Worm (Caenorhabditis elegans) whole organism, mixed stage, embryonic: Measurements from ENCODE around the gene T26H5.11.

Source experiments
- elt-1 ChIP-seq: sonication (generic microtip); optimal IDR thresholded peaks from 2 replicates; lab custom pipeline; 2017; ENCODE audit warnings: missing genetic modification characterization, mild to moderate bottlenecking, missing compliant biosample characterization, antibody characterized with exemption, moderate library complexity, borderline replicate concordance; ENCODE audit not compliant: insufficient read depth
- elt-3 ChIP-seq: fragments of 150-350 bp; optimal IDR thresholded peaks from 2 replicates; lab custom pipeline; 2014; ENCODE audit warnings: missing biosample characterization, missing genetic modification characterization
- lin-13 ChIP-seq: fragments of 150-350 bp; optimal IDR thresholded peaks from 2 replicates; lab custom pipeline; 2014; ENCODE audit warnings: missing biosample characterization, missing genetic modification characterization
- lsy-2 ChIP-seq: fragments of 150-350 bp; optimal IDR thresholded peaks from 2 replicates; lab custom pipeline; 2014; ENCODE audit warnings: missing biosample characterization, missing genetic modification characterization
- nhr-12 ChIP-seq: fragments of 150-350 bp; optimal IDR thresholded peaks from 2 replicates; lab custom pipeline; 2014; ENCODE audit warnings: missing biosample characterization, missing genetic modification characterization
- nhr-28 ChIP-seq: fragments of 150-350 bp; optimal IDR thresholded peaks from 2 replicates; lab custom pipeline; 2014; ENCODE audit warnings: missing biosample characterization, missing genetic modification characterization
- nhr-76 ChIP-seq: sonication (generic microtip); optimal IDR thresholded peaks from 2 replicates; lab custom pipeline; 2017; ENCODE audit warnings: missing biosample characterization, missing genetic modification characterization
- pha-4 ChIP-seq: fragments of 150-350 bp; optimal IDR thresholded peaks from 2 replicates; lab custom pipeline; 2018; ENCODE audit warnings: missing biosample characterization, missing genetic modification reagents, missing genetic modification characterization
- sem-2 ChIP-seq: fragments of 200-800 bp; sonication (Bioruptor generic); optimal IDR thresholded peaks from 2 replicates; lab custom pipeline; 2018; ENCODE audit warnings: mild to moderate bottlenecking, missing genetic modification characterization, missing compliant biosample characterization
- snpc-4 ChIP-seq: fragments of 150-350 bp; optimal IDR thresholded peaks from 2 replicates; lab custom pipeline; 2014; ENCODE audit warnings: missing biosample characterization, missing genetic modification characterization
- sptf-1 ChIP-seq: sonication (generic microtip); optimal IDR thresholded peaks from 2 replicates; lab custom pipeline; 2017; ENCODE audit warnings: mild to moderate bottlenecking, missing genetic modification characterization, moderate library complexity, missing compliant biosample characterization

DNA sequence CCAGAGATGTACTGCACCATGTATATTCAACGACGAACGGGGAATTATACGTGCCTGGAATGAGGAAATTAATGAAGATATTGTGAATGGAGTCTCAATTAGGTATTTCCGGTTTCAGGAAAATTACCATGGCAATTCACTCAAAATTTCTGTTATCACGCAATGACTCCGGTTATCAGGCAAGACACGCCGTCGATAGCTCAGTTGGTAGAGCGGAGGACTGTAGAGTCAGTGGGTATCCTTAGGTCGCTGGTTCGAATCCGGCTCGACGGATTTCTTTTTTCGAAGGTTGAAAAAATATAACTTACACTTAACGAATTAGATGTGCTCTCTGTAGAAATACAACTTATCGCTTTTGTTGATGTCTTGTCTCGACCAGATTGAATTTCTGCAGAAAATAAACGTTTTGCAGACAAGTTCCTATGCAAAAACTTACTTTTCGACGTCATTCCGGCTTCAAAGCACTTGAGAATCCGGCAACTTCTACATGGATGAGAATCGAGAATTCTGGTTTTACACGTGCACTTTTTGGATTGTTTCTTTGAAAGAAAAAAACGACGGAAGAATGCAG lies 36.5 kb upstream of the T26H5.11 start:
- TF ChIP-seq nhr-28 (tag; lab: Kevin White, UChicago), result no peak
- TF ChIP-seq nhr-12 (tag; lab: Kevin White, UChicago), result no peak
- TF ChIP-seq pha-4 (tag; lab: Kevin White, UChicago), result no peak
- no peak for TF ChIP-seq nhr-76 (tag; lab: Kevin White, UChicago)
- TF ChIP-seq elt-3 (tag; lab: Kevin White, UChicago), result no peak
- TF ChIP-seq elt-1 (tag; lab: Kevin White, UChicago), result no peak
- no peak for TF ChIP-seq sptf-1 (tag; lab: Kevin White, UChicago)
- TF ChIP-seq sem-2, result no peak
- no peak for TF ChIP-seq lin-13 (tag; lab: Kevin White, UChicago)
- TF ChIP-seq lsy-2 (tag; lab: Kevin White, UChicago), result no peak
- no peak for TF ChIP-seq snpc-4 (tag; lab: Kevin White, UChicago)
